Worm (Caenorhabditis elegans): ENCODE data around the gene D1005.4.

Gene D1005.4

DNA sequence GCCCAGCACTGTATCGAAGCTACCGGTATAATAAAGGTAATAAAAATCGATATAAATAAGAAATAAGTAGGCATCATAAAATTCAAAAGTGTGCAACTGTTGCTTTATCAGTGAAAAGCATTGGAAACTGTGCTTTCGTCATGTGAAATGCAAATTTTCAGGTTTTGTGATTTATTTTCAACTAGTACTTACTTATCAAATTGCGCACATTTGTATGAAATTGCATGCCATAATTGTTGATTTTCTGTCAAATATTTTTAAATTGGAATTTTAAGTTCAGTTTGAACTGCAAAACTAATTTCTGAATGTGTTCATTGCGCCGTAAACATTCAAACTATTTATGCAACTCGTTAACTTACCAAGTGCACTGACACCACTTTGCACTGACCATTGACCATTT, at the start of gene D1005.4:
Gene D1005.4, minus strand, starts transcription at position 101 of the 400 bp plus-strand sequence.
- no peak for TF ChIP-seq hlh-1 (tag; optimal IDR thresholded peaks at IDR 0.05)
- TF ChIP-seq flh-1 (GFP tag; optimal IDR thresholded peaks at IDR 0.05): no peak
- no peak for TF ChIP-seq drap-1 (GFP tag; optimal IDR thresholded peaks at IDR 0.05)
- TF ChIP-seq unc-39 (tag; optimal IDR thresholded peaks at IDR 0.05): no peak
- TF ChIP-seq tbx-8 (GFP tag; optimal IDR thresholded peaks at IDR 0.05): no peak
- no peak for TF ChIP-seq nhr-28 (tag; optimal IDR thresholded peaks at IDR 0.05)
- TF ChIP-seq elt-1 (tag; optimal IDR thresholded peaks at IDR 0.05; ENCODE audit: borderline replicate concordance, insufficient read depth): no peak

DNA sequence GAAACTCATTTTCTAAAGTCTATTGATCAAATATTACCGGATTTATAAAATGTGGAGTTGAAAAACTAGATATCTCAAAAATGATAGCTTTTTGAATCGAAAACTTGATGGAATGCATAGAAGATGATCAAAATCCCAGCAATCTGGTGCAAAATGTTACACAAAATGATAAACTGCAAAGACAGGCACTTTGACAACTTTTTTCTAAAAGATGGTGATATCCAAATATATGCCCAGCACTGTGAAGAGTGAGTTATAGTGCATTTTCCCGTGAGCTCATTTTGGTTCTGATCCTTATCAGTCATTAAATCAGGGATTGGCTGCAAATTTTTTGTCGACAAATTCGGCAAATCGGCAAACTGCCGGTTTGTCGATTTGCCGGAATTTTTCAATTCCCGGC, 49.6 kb upstream of the D1005.4 start, which contains the start of gene K06A9.3:
Gene K06A9.3, minus strand, starts transcription at position 101 of the 400 bp plus-strand sequence.
- TF ChIP-seq unc-120 (tag; optimal IDR thresholded peaks at IDR 0.05; ENCODE audit: poor library complexity, severe bottlenecking) (no peak), sem-2 (GFP tag; optimal IDR thresholded peaks at IDR 0.05) (no peak), nhr-28 (tag; optimal IDR thresholded peaks at IDR 0.05) (no peak), mab-5 (tag; optimal IDR thresholded peaks at IDR 0.05) (no peak), bed-3 (GFP tag; optimal IDR thresholded peaks at IDR 0.05) (no peak), ztf-11 (tag; optimal IDR thresholded peaks at IDR 0.05) (no peak), blmp-1 (tag; optimal IDR thresholded peaks at IDR 0.05) (no peak), unc-39 (tag; optimal IDR thresholded peaks at IDR 0.05) (no peak), lin-13 (tag; optimal IDR thresholded peaks at IDR 0.05) (no peak), elt-1 (tag; optimal IDR thresholded peaks at IDR 0.05; ENCODE audit: borderline replicate concordance, insufficient read depth) (no peak), ham-2 (GFP tag; optimal IDR thresholded peaks at IDR 0.05) (no peak), lin-32 (GFP tag; optimal IDR thresholded peaks at IDR 0.05) (no peak), ceh-39 (tag; optimal IDR thresholded peaks at IDR 0.05) (no peak), ces-1 (GFP tag; optimal IDR thresholded peaks at IDR 0.05) (no peak), M03D4.4 (tag; optimal IDR thresholded peaks at IDR 0.05) (no peak), drap-1 (GFP tag; optimal IDR thresholded peaks at IDR 0.05) (no peak), mep-1 (tag; optimal IDR thresholded peaks at IDR 0.05) (no peak), unc-62 (GFP tag; optimal IDR thresholded peaks at IDR 0.05) (no peak), lsy-2 (tag; optimal IDR thresholded peaks at IDR 0.05) (no peak)

DNA sequence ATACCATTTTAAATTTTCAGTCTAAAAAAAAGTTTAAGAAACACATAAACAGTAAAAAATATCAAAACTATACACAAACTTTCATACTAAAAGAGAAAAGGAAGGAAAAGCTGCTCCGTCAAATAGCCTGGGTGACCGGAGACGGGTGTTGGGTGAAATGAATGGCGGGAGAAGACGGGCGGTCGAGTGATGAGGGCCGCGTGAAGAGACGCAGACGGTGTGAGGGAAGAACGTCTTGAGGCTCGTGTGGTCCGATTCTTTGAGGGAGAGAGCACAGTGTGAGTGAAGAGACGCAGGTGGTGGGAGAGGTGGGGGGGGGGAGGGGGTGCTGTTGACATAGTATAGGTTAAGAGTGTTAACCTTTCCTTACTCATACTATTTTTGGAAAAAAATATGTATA, 43.4 kb upstream of the D1005.4 start:
- TF ChIP-seq nhr-2 (tag; optimal IDR thresholded peaks at IDR 0.05): peak; percentile 41
- TF ChIP-seq elt-1 (tag; optimal IDR thresholded peaks at IDR 0.05; ENCODE audit: borderline replicate concordance, insufficient read depth): no peak
- peak; percentile 36 for TF ChIP-seq mep-1 (tag; optimal IDR thresholded peaks at IDR 0.05)
- TF ChIP-seq sptf-1 (tag; optimal IDR thresholded peaks at IDR 0.05): peak; percentile 44

DNA sequence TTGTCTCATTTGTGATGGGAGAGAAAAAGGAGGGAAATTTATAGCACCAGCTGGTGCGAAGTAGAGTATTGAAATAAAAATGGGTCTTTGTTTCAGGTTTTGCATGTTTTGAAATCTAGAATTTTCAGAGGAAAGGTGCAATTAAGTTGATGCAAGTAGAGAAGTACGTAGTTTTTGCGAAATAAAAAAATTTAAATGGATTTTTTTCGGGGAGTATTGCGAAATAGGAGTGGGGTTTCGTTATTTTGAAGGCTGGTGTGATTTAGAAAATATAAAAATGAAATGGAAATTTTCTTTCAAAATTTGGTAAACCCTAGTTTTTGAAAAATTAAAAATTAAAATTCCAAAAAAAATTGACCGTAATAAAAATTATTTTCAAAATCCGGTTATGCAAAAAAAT, 42.5 kb upstream of the D1005.4 start:
- TF ChIP-seq sem-2 (GFP tag; optimal IDR thresholded peaks at IDR 0.05) (no peak), nhr-12 (tag; optimal IDR thresholded peaks at IDR 0.05) (no peak), snpc-4 (tag; optimal IDR thresholded peaks at IDR 0.05) (no peak)

DNA sequence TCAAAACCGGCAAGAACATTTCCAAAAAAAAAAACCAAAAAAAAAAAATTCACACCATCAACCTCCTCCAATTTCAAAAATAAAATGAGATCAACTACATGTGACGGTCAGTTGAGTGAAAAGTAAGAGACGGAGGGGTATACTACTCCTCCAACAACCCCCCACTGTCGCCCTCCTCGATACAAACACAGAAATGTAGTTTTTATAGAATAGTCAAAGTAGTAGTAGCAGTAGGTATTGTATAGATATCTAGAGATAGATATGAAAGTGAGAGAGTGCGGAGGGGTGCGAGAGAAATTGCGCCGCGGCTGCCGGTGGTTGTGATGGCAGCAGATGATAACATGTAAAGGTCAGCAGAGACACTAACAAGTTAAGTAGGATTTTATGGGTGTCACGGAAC, 41.7 kb upstream of the D1005.4 start:
- peak; percentile 24 for TF ChIP-seq elt-1 (tag; optimal IDR thresholded peaks at IDR 0.05; ENCODE audit: borderline replicate concordance, insufficient read depth)
- peak; percentile 4 for TF ChIP-seq ham-2 (GFP tag; optimal IDR thresholded peaks at IDR 0.05)
- TF ChIP-seq tbx-8 (GFP tag; optimal IDR thresholded peaks at IDR 0.05): no peak

DNA sequence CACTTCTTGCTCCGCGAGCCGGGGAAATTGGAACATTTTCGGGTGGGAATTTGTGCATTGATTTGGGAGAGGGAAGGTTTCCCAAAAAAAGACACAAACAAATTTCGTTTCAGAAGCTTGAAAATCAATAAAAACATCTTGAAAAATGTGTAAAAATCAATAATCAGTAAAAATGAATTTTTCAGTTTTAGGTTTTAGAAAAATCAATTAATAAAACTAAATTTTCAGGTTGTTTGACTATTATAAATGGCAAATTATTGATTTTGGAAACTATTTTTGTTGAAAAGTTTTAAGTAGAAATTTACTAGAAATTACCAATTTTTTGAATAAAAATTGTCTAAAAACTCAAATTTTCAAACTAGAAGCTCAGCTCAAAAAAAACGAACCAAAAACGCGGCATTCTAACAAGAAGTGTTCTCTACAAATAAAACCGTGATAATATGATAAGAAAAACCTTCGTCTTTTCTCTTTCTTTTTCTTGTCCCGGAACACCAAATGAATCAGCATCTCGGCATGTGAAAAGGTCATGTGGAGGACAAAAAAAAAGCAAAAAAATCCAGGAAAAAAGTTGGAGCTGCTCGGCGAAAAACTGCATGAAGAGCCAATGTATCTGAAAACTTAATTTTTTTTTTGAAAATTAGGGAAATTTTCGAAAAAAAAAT, 40.0 kb upstream of the D1005.4 start:
- no peak for TF ChIP-seq ceh-43 (GFP tag; optimal IDR thresholded peaks at IDR 0.05)
- TF ChIP-seq flh-1 (GFP tag; optimal IDR thresholded peaks at IDR 0.05): no peak
- no peak for TF ChIP-seq nhr-12 (tag; optimal IDR thresholded peaks at IDR 0.05)
- TF ChIP-seq ztf-11 (tag; optimal IDR thresholded peaks at IDR 0.05): no peak
- no peak for TF ChIP-seq lin-13 (tag; optimal IDR thresholded peaks at IDR 0.05)
- no peak for TF ChIP-seq sptf-1 (tag; optimal IDR thresholded peaks at IDR 0.05)
- TF ChIP-seq nhr-76 (tag; optimal IDR thresholded peaks at IDR 0.05): no peak
- no peak for TF ChIP-seq elt-3 (tag; optimal IDR thresholded peaks at IDR 0.05)
- TF ChIP-seq unc-62 (GFP tag; optimal IDR thresholded peaks at IDR 0.05): no peak
- TF ChIP-seq M03D4.4 (tag; optimal IDR thresholded peaks at IDR 0.05): no peak
- TF ChIP-seq nhr-237 (tag; optimal IDR thresholded peaks at IDR 0.05): no peak
- TF ChIP-seq tbx-8 (GFP tag; optimal IDR thresholded peaks at IDR 0.05): no peak
- TF ChIP-seq snpc-4 (tag; optimal IDR thresholded peaks at IDR 0.05): no peak

All from whole organism, mixed stage, embryonic.